In the genomic region with DNA sequence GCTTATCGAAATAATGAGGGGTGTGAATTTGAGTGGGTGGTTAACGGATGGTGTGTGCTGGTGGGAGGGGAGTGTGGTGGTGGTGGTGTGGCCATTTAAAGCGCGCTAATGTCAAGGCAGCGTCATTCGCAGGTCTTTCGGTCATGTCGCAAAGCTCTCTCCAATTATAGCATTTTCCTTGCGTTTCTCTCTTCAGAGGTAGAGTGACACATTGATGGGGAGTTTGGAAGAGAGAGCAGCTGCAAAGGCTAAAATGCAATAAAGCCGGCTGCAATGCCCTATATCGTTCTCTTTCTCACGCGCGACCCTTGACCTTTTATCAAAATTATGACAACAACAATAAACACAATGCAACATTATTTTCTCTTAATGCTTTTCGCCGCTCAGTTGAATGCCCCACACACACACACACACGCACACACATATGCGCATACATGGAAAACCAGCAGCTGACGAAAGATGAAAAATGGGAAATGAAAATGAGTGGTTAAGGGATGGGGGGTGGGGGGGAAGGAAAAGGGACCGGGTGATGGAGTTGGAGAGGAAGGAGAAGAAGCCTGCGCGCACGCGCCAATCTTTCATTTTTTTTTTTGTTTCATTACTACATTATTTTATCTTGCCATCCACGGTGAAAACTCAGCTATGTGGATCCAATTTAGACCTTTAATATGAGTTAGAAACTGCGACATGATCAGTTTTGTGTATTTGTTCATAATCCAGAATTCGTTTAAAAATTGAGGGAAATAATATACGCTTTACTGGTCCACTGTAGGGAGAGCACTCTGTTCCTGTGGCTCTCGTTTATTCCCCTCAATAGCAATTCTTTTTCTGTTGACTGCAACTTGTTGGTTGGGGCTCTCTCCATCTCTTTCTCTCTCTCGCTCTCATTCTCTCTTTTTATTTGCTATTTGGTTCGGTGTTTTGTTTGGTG, we compare ENCODE assay signal across 5 fruit fly cellular contexts.
TF ChIP-seq lines count a peak whose summit lies in the region.

No protein-coding gene starts in this region.

TF ChIP-seq in whole organism, adult, 20 proteins besides CTCF, POLR2A, EP300 and RAD21 (continued from another document):
- peak; percentile 23 for TF ChIP-seq CG11617 (GFP tag; optimal IDR thresholded peaks at IDR 0.05; lab: Kevin White, UChicago)
- peak; percentile 69 for TF ChIP-seq CG14711 (tag; optimal IDR thresholded peaks at IDR 0.05; lab: Kevin White, UChicago)
- peak; percentile 72 for TF ChIP-seq CG12768 (GFP tag; optimal IDR thresholded peaks at IDR 0.05; lab: Kevin White, UChicago)
- no peak for TF ChIP-seq cic (GFP tag; optimal IDR thresholded peaks at IDR 0.05; lab: Kevin White, UChicago)
TF ChIP-seq in whole organism, adult: peak in this region for 13.

TF ChIP-seq in whole organism, embryonic, 481 proteins besides CTCF, POLR2A, EP300 and RAD21 (continued from another document and continues in another):
- TF ChIP-seq CG7372 (GFP tag; IDR thresholded peaks at IDR 0.05; lab: Robert Waterston, UW) (peak; percentile 48), CG14965 (GFP tag; optimal IDR thresholded peaks at IDR 0.05; lab: Kevin White, UChicago; ENCODE audit: borderline replicate concordance) (peak; percentile 39), CG5953 (GFP tag; IDR thresholded peaks at IDR 0.05; lab: Robert Waterston, UW) (peak; percentile 59; the same call in 1 of the 2 replicates), CG1832 (GFP tag; optimal IDR thresholded peaks at IDR 0.05; lab: Kevin White, UChicago) (peak; percentile 7), PHDP (tag; optimal IDR thresholded peaks at IDR 0.05; lab: Kevin White, UChicago) (peak; percentile 66), CG13123 (GFP tag; optimal IDR thresholded peaks at IDR 0.05; lab: Kevin White, UChicago) (peak; percentile 56), CG8478 (optimal IDR thresholded peaks at IDR 0.05; lab: Kevin White, UChicago) (no peak), CG15269 (tag; optimal IDR thresholded peaks at IDR 0.05; lab: Kevin White, UChicago) (peak; percentile 79), CG2129 (GFP tag; IDR thresholded peaks at IDR 0.05; lab: Robert Waterston, UW; ENCODE audit: partially characterized antibody) (no peak), MBD-R2 (GFP tag; IDR thresholded peaks at IDR 0.05; lab: Robert Waterston, UW) (peak; percentile 45; the same call in 1 of the 2 replicates), CG10274 (GFP tag; optimal IDR thresholded peaks at IDR 0.05; lab: Kevin White, UChicago) (peak; percentile 42), CG12744 (GFP tag; optimal IDR thresholded peaks at IDR 0.05; lab: Kevin White, UChicago) (no peak), Optix (GFP tag; IDR thresholded peaks at IDR 0.05; lab: Robert Waterston, UW) (peak; percentile 81), CG15011 (GFP tag; optimal IDR thresholded peaks at IDR 0.05; lab: Kevin White, UChicago) (peak; percentile 53), sisA (GFP tag; IDR thresholded peaks at IDR 0.05; lab: Robert Waterston, UW) (peak; percentile 80), kay (GFP tag; optimal IDR thresholded peaks at IDR 0.05; lab: Kevin White, UChicago) (peak; percentile 59), CG12219 (GFP tag; optimal IDR thresholded peaks at IDR 0.05; lab: Kevin White, UChicago) (peak; percentile 83), ind (GFP tag; optimal IDR thresholded peaks at IDR 0.05; lab: Kevin White, UChicago) (peak; percentile 74), CG31365 (tag; optimal IDR thresholded peaks at IDR 0.05; lab: Kevin White, UChicago) (peak; percentile 45), CG7786 (GFP tag; optimal IDR thresholded peaks at IDR 0.05; lab: Kevin White, UChicago) (peak; percentile 70), ara (GFP tag; IDR thresholded peaks at IDR 0.05; lab: Robert Waterston, UW) (peak; percentile 64; the same call in 1 of the 2 replicates), HLHmδ (GFP tag; optimal IDR thresholded peaks at IDR 0.05; lab: Kevin White, UChicago) (peak; percentile 14), CG6765 (GFP tag; optimal IDR thresholded peaks at IDR 0.05; lab: Kevin White, UChicago) (no peak), CG17612 (GFP tag; IDR thresholded peaks at IDR 0.05; lab: Robert Waterston, UW) (no peak), bbx (GFP tag; IDR thresholded peaks at IDR 0.05; lab: Robert Waterston, UW; ENCODE audit: partially characterized antibody) (no peak), CG13287 (GFP tag; IDR thresholded peaks at IDR 0.05; lab: Robert Waterston, UW; ENCODE audit: partially characterized antibody) (no peak), CG1233 (GFP tag; optimal IDR thresholded peaks at IDR 0.05; lab: Kevin White, UChicago) (peak; percentile 77)

TF ChIP-seq in whole organism, prepupa, 60 proteins besides CTCF, POLR2A, EP300 and RAD21 (continued from another document and continues in another):
- TF ChIP-seq cyc (GFP tag; optimal IDR thresholded peaks at IDR 0.05; lab: Kevin White, UChicago), result peak; percentile 82
- TF ChIP-seq CG10669 (GFP tag; optimal IDR thresholded peaks at IDR 0.05; lab: Kevin White, UChicago), result peak; percentile 76
- TF ChIP-seq salr (GFP tag; optimal IDR thresholded peaks at IDR 0.05; lab: Kevin White, UChicago), result peak; percentile 76 to 78
- TF ChIP-seq net (GFP tag; optimal IDR thresholded peaks at IDR 0.05; lab: Kevin White, UChicago), result peak; percentile 88
- peak; percentile 86 for TF ChIP-seq CG10631 (GFP tag; optimal IDR thresholded peaks at IDR 0.05; lab: Kevin White, UChicago)
- TF ChIP-seq Smox (GFP tag; optimal IDR thresholded peaks at IDR 0.05; lab: Kevin White, UChicago), result peak; percentile 67
- TF ChIP-seq svp (GFP tag; lab: Kevin White, UChicago), result peak; percentile 80
- TF ChIP-seq Hr39 (GFP tag; optimal IDR thresholded peaks at IDR 0.05; lab: Kevin White, UChicago), result peak; percentile 79
- peak; percentile 85 for TF ChIP-seq CG4318 (GFP tag; optimal IDR thresholded peaks at IDR 0.05; lab: Kevin White, UChicago)
- peak; percentile 92 for TF ChIP-seq CG6163 (GFP tag; IDR thresholded peaks at IDR 0.05; lab: Robert Waterston, UW)
- TF ChIP-seq eg (GFP tag; IDR thresholded peaks at IDR 0.05; lab: Robert Waterston, UW), result peak; percentile 95
- TF ChIP-seq CG8632 (GFP tag; optimal IDR thresholded peaks at IDR 0.05; lab: Kevin White, UChicago), result peak; percentile 58
- peak; percentile 84 for TF ChIP-seq achi (GFP tag; optimal IDR thresholded peaks at IDR 0.05; lab: Kevin White, UChicago)
- TF ChIP-seq CG3032 (tag; optimal IDR thresholded peaks at IDR 0.05; lab: Kevin White, UChicago), result peak; percentile 76
- peak; percentile 84 for TF ChIP-seq Eip75B (GFP tag; optimal IDR thresholded peaks at IDR 0.05; lab: Kevin White, UChicago)
- peak; percentile 80 for TF ChIP-seq fd59A (GFP tag; optimal IDR thresholded peaks at IDR 0.05; lab: Kevin White, UChicago)
- TF ChIP-seq Sox102F (GFP tag; optimal IDR thresholded peaks at IDR 0.05; lab: Kevin White, UChicago), result peak; percentile 65
- no peak for TF ChIP-seq Eip93F (GFP tag; optimal IDR thresholded peaks at IDR 0.05; lab: Kevin White, UChicago)
- peak; percentile 56 for TF ChIP-seq CG8319 (GFP tag; optimal IDR thresholded peaks at IDR 0.05; lab: Kevin White, UChicago)
- TF ChIP-seq fd85E (GFP tag; optimal IDR thresholded peaks at IDR 0.05; lab: Kevin White, UChicago), result peak; percentile 9
- peak; percentile 44 for TF ChIP-seq fkh (GFP tag; optimal IDR thresholded peaks at IDR 0.05; lab: Kevin White, UChicago)
- TF ChIP-seq Sox15 (GFP tag; optimal IDR thresholded peaks at IDR 0.05; lab: Kevin White, UChicago), result peak; percentile 67
- peak; percentile 80 for TF ChIP-seq CG6808 (GFP tag; optimal IDR thresholded peaks at IDR 0.05; lab: Kevin White, UChicago)
- TF ChIP-seq Hr38 (GFP tag; optimal IDR thresholded peaks at IDR 0.05; lab: Kevin White, UChicago), result no peak
- peak; percentile 91 for TF ChIP-seq CG32006 (GFP tag; optimal IDR thresholded peaks at IDR 0.05; lab: Kevin White, UChicago)
- peak; percentile 79 to 85 for TF ChIP-seq ss (GFP tag; optimal IDR thresholded peaks at IDR 0.05; lab: Kevin White, UChicago)
- TF ChIP-seq CG9139 (GFP tag; optimal IDR thresholded peaks at IDR 0.05; lab: Kevin White, UChicago), result peak; percentile 67
- peak; percentile 80 for TF ChIP-seq topi (GFP tag; optimal IDR thresholded peaks at IDR 0.05; lab: Kevin White, UChicago)
- TF ChIP-seq CG15336 (GFP tag; IDR thresholded peaks at IDR 0.05; lab: Robert Waterston, UW), result peak; percentile 93
- TF ChIP-seq Hr4 (GFP tag; optimal IDR thresholded peaks at IDR 0.05; lab: Kevin White, UChicago), result peak; percentile 86

TF ChIP-seq in whole organism, pupa, 21 proteins besides CTCF, POLR2A, EP300 and RAD21 (continued from another document):
- TF ChIP-seq Pif1B (GFP tag; optimal IDR thresholded peaks at IDR 0.05; lab: Kevin White, UChicago) (peak; percentile 75), CG9948 (tag; optimal IDR thresholded peaks at IDR 0.05; lab: Kevin White, UChicago) (peak; percentile 78), CG32121 (GFP tag; IDR thresholded peaks at IDR 0.05; lab: Robert Waterston, UW) (peak; percentile 94)

TF ChIP-seq in whole organism, wandering third instar larva, 38 proteins besides CTCF, POLR2A, EP300 and RAD21 (continued from another document):
- TF ChIP-seq CG32264 (GFP tag; optimal IDR thresholded peaks at IDR 0.05; lab: Kevin White, UChicago) (peak; percentile 27), rgr (GFP tag; optimal IDR thresholded peaks at IDR 0.05; lab: Kevin White, UChicago) (peak; percentile 79), HLH106 (tag; optimal IDR thresholded peaks at IDR 0.05; lab: Kevin White, UChicago) (peak; percentile 70), dl (GFP tag; optimal IDR thresholded peaks at IDR 0.05; lab: Kevin White, UChicago; ENCODE audit: insufficient read depth in 1 of 2, partially characterized antibody in 2 of 2) (no peak), brk (GFP tag; optimal IDR thresholded peaks at IDR 0.05; lab: Kevin White, UChicago) (peak; percentile 15), fru (GFP tag; optimal IDR thresholded peaks at IDR 0.05; lab: Kevin White, UChicago) (peak; percentile 79), psq (GFP tag; optimal IDR thresholded peaks at IDR 0.05; lab: Kevin White, UChicago) (peak; percentile 76), jim (GFP tag; optimal IDR thresholded peaks at IDR 0.05; lab: Kevin White, UChicago) (no peak), ey (GFP tag; optimal IDR thresholded peaks at IDR 0.05; lab: Kevin White, UChicago) (peak; percentile 78)
TF ChIP-seq in whole organism, wandering third instar larva: peak in this region for 20.
